Fruit fly (Drosophila melanogaster): Measurements from ENCODE around the gene ppk16.
A peak's percentile ranks its signal among the peaks of the same experiment; 100 is the strongest.

Gene ppk16

dm6 chr2L:9737360-9737759, 37.5 kb downstream of the ppk16 start:
- TF ChIP-seq zen (tag; optimal IDR thresholded peaks at IDR 0.05) (no peak), emc (GFP tag; optimal IDR thresholded peaks at IDR 0.05) (no peak), Med (GFP tag) (peak; percentile 45), Ets65A (GFP tag) (peak; percentile 70), H15 (GFP tag; IDR thresholded peaks at IDR 0.05) (peak; percentile 21; the same call in 1 of the 3 replicates), grau (tag; optimal IDR thresholded peaks at IDR 0.05) (no peak)

dm6 chr2L:9736000-9736695, 38.7 kb downstream of the ppk16 start, which contains the start of gene CG13117:
CG13117 (plus strand) TSS chr2L:9736645.
- 0 out of 2 replicates have a peak, but pooled peaks have one; percentile 18 for TF ChIP-seq unc-4 (GFP tag; IDR thresholded peaks at IDR 0.05; ENCODE audit: partially characterized antibody)
- no peak for TF ChIP-seq Ptx1 (GFP tag; IDR thresholded peaks at IDR 0.05)
- TF ChIP-seq sc (optimal IDR thresholded peaks at IDR 0.05), result no peak
- TF ChIP-seq sc (GFP tag; optimal IDR thresholded peaks at IDR 0.05), result no peak
- TF ChIP-seq BEAF-32 (GFP tag; optimal IDR thresholded peaks at IDR 0.05), result peak; percentile 32
- TF ChIP-seq Sry-δ (GFP tag; optimal IDR thresholded peaks at IDR 0.05), result peak; percentile 7
- no peak for TF ChIP-seq Dbx (GFP tag; IDR thresholded peaks at IDR 0.05)
- TF ChIP-seq Vsx1 (GFP tag; optimal IDR thresholded peaks at IDR 0.05), result no peak
- TF ChIP-seq pho (GFP tag; optimal IDR thresholded peaks at IDR 0.05), result no peak
- TF ChIP-seq row (GFP tag; IDR thresholded peaks at IDR 0.05), result peak; percentile 40; the same call in 2 of the 3 replicates
- TF ChIP-seq CkIIα-i1 (GFP tag; IDR thresholded peaks at IDR 0.05), result no peak
- TF ChIP-seq Dll (GFP tag; IDR thresholded peaks at IDR 0.05; ENCODE audit: partially characterized antibody), result peak; percentile 37; the same call in 2 of the 4 replicates
- TF ChIP-seq Ada2b (GFP tag; IDR thresholded peaks at IDR 0.05), result no peak
- 0 out of 2 replicates have a peak, but pooled peaks have one; percentile 16 for TF ChIP-seq CG10321 (GFP tag; IDR thresholded peaks at IDR 0.05)
- TF ChIP-seq sna (GFP tag; IDR thresholded peaks at IDR 0.05; ENCODE audit: partially characterized antibody), result 0 out of 2 replicates have a peak, but pooled peaks have one; percentile 1
- 0 out of 3 replicates have a peak, but pooled peaks have one; percentile 16 for TF ChIP-seq dysf (GFP tag; IDR thresholded peaks at IDR 0.05)
- no peak for TF ChIP-seq CG1602 (GFP tag; optimal IDR thresholded peaks at IDR 0.05)

dm6 chr2L:9734134-9734533, 40.7 kb downstream of the ppk16 start:
- TF ChIP-seq CG13775 (GFP tag; optimal IDR thresholded peaks at IDR 0.05) (no peak), CG6654 (GFP tag; optimal IDR thresholded peaks at IDR 0.05) (no peak), dmrt99B (tag; optimal IDR thresholded peaks at IDR 0.05) (peak; percentile 17), Dek (tag; optimal IDR thresholded peaks at IDR 0.05) (no peak), CG9727 (GFP tag; optimal IDR thresholded peaks at IDR 0.05) (no peak), HLH54F (GFP tag; optimal IDR thresholded peaks at IDR 0.05) (no peak), CG12659 (GFP tag; optimal IDR thresholded peaks at IDR 0.05) (no peak), NC2α (GFP tag; optimal IDR thresholded peaks at IDR 0.05) (no peak), oc (tag; optimal IDR thresholded peaks at IDR 0.05) (no peak), pan (optimal IDR thresholded peaks at IDR 0.05) (no peak), pan (GFP tag; optimal IDR thresholded peaks at IDR 0.05 in 1 of 2, IDR thresholded peaks at IDR 0.05 in 1 of 2) (peak in 1 of 2 experiments; percentile 19), CG1603 (tag; optimal IDR thresholded peaks at IDR 0.05) (peak; percentile 21), CG32532 (GFP tag; IDR thresholded peaks at IDR 0.05) (no peak), CHES-1-like (GFP tag; optimal IDR thresholded peaks at IDR 0.05) (no peak), CG15514 (GFP tag; optimal IDR thresholded peaks at IDR 0.05) (no peak), Hr51 (GFP tag; optimal IDR thresholded peaks at IDR 0.05) (no peak), CG14710 (tag; optimal IDR thresholded peaks at IDR 0.05) (no peak), Sry-β (GFP tag; optimal IDR thresholded peaks at IDR 0.05) (no peak), hbn (GFP tag; IDR thresholded peaks at IDR 0.05; ENCODE audit: partially characterized antibody) (no peak), CG13123 (GFP tag; optimal IDR thresholded peaks at IDR 0.05) (no peak), CG16813 (GFP tag; IDR thresholded peaks at IDR 0.05; ENCODE audit: partially characterized antibody) (no peak), amos (GFP tag; IDR thresholded peaks at IDR 0.05; ENCODE audit: partially characterized antibody) (no peak), grn (GFP tag; optimal IDR thresholded peaks at IDR 0.05) (no peak), kah (GFP tag; optimal IDR thresholded peaks at IDR 0.05) (no peak), Vsx1 (GFP tag; optimal IDR thresholded peaks at IDR 0.05) (no peak)
